Fruit fly (Drosophila melanogaster): ENCODE measurements around the gene CG17258.

DNA sequence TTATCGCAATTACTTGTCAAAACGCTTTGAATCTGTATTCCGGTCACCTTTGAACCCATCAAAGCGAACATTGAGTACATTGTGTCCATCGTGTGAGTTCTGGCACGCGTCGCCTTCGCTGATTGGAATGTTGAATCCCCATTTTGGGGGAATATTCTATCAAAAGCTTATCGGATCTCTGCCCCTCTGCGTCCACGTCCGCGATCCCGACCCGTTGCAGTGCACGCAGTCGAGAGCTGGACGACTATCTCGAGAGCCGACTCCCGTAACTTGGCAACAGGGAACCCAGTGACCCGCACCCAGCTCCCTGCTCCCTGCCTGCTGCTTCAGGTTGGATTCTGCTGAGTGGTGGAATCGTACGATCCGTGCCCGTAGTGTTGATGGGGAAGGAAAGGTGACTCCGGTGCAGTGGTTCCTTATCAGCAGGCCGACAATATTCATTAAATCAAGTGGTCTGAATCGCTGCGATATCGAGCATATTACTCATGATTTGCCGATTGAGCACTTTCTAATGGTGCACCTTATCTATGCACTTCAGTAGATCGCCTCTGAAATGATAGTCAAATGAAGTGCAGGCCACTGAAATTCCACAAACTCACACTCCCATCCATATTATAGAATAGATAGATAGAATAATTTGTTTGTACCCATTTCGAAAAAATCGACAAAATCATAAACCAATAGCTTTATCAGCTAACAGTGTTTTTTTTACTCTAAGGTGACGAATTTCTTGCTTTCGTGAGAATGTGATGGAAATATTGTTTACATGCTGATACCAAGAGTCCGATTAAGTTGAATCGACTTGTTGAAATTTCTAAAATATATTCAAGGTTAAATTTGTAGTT lies 9.7 kb upstream of the CG17258 start:
- TF ChIP-seq pho (GFP tag; optimal IDR thresholded peaks at IDR 0.05) = no peak
- no peak for TF ChIP-seq wor (GFP tag; IDR thresholded peaks at IDR 0.05)
- TF ChIP-seq NC2α (GFP tag; optimal IDR thresholded peaks at IDR 0.05) = no peak
- no peak for TF ChIP-seq sens (GFP tag)
- no peak for TF ChIP-seq CG1024 (GFP tag; IDR thresholded peaks at IDR 0.05)
- no peak for TF ChIP-seq row (GFP tag; IDR thresholded peaks at IDR 0.05)
